Worm (Caenorhabditis elegans) whole organism, L1 larva: ENCODE measurements around the gene gpa-8.

Experiments
- C16A3.4 ChIP-seq: fragments of 150-350 bp; optimal IDR thresholded peaks from 2 replicates; lab custom pipeline; 2014; ENCODE audit warnings: missing biosample characterization, missing genetic modification characterization
- C34B4.2 ChIP-seq: sonication (generic microtip); optimal IDR thresholded peaks from 2 replicates; lab custom pipeline; 2017; ENCODE audit warnings: mild to moderate bottlenecking, missing genetic modification characterization, missing compliant biosample characterization
- F16B12.6 ChIP-seq: fragments of 150-350 bp; optimal IDR thresholded peaks from 2 replicates; lab custom pipeline; 2014; ENCODE audit warnings: missing biosample characterization, missing genetic modification characterization
- Y116A8C.19 ChIP-seq: sonication (generic microtip); optimal IDR thresholded peaks from 2 replicates; lab custom pipeline; 2016; ENCODE audit warnings: missing compliant biosample characterization, missing genetic modification characterization, borderline replicate concordance
- aly-2 ChIP-seq: fragments of 150-350 bp; optimal IDR thresholded peaks from 2 replicates; lab custom pipeline; 2014; ENCODE audit warnings: missing biosample characterization, missing genetic modification characterization
- ama-1 ChIP-seq: fragments of 150-350 bp; optimal IDR thresholded peaks from 2 replicates; lab custom pipeline; 2014
- ceh-63 ChIP-seq: fragments of 200-800 bp; sonication (Bioruptor generic); optimal IDR thresholded peaks from 2 replicates; lab custom pipeline; 2018; ENCODE audit warnings: mild to moderate bottlenecking, missing genetic modification characterization, missing compliant biosample characterization
- ceh-82 ChIP-seq, 3 experiments: fragments of 150-350 bp in 1 of 3; sonication (generic microtip) in 2 of 3; optimal IDR thresholded peaks; 2 replicates each; lab custom pipeline; 2014 to 2017; ENCODE audit warnings: missing biosample characterization in 3 of 3, missing genetic modification characterization in 3 of 3
- ceh-88 ChIP-seq: fragments of 200-800 bp; sonication (Bioruptor generic); IDR thresholded peaks from 2 replicates; pipeline ENCODE4 v1.3.6; 2022; ENCODE audit warnings: missing genetic modification characterization, missing compliant biosample characterization
- ceh-90 ChIP-seq: sonication (generic microtip); optimal IDR thresholded peaks from 2 replicates; lab custom pipeline; 2016; ENCODE audit warnings: missing genetic modification characterization, missing compliant biosample characterization
- dpl-1 ChIP-seq, 3 experiments: fragments of 150-350 bp in 2 of 3; sonication (generic microtip) in 1 of 3; optimal IDR thresholded peaks; 2 replicates each; lab custom pipeline; 2014 to 2017; ENCODE audit warnings: missing biosample characterization in 3 of 3, missing genetic modification characterization in 3 of 3, missing genetic modification reagents in 3 of 3
- dsc-1 ChIP-seq: sonication (generic microtip); optimal IDR thresholded peaks from 2 replicates; lab custom pipeline; 2016; ENCODE audit warnings: mild to moderate bottlenecking, missing genetic modification characterization, missing compliant biosample characterization
- efl-3 ChIP-seq: fragments of 200-800 bp; sonication (Bioruptor generic); optimal IDR thresholded peaks from 2 replicates; lab custom pipeline; 2018; ENCODE audit warnings: mild to moderate bottlenecking, missing genetic modification characterization, missing compliant biosample characterization
- elt-2 ChIP-seq: sonication (generic microtip); optimal IDR thresholded peaks from 2 replicates; lab custom pipeline; 2016; ENCODE audit warnings: missing genetic modification characterization, mild to moderate bottlenecking, inconsistent platforms, missing compliant biosample characterization, missing genetic modification reagents
- elt-3 ChIP-seq, 6 experiments: fragments of 150-350 bp in 1 of 6; sonication (generic microtip); optimal IDR thresholded peaks; 2 replicates each; lab custom pipeline; 2017 to 2018; ENCODE audit warnings: missing biosample characterization in 6 of 6, missing genetic modification characterization in 6 of 6, inconsistent platforms in 1 of 6
- ets-5 ChIP-seq: fragments of 200-800 bp; sonication (Bioruptor generic); IDR thresholded peaks from 2 replicates; pipeline ENCODE4 v1.3.6; 2022; ENCODE audit warnings: missing genetic modification characterization, missing compliant biosample characterization
- fkh-10 ChIP-seq: sonication (generic microtip); optimal IDR thresholded peaks from 2 replicates; lab custom pipeline; 2017; ENCODE audit warnings: missing biosample characterization, missing genetic modification reagents, missing genetic modification characterization
- fkh-4 ChIP-seq: sonication (generic microtip); optimal IDR thresholded peaks from 2 replicates; lab custom pipeline; 2016; ENCODE audit warnings: missing compliant biosample characterization, missing genetic modification characterization, borderline replicate concordance
- hlh-17 ChIP-seq: fragments of 200-800 bp; sonication (Bioruptor generic); optimal IDR thresholded peaks from 2 replicates; lab custom pipeline; 2018; ENCODE audit warnings: missing genetic modification characterization, mild to moderate bottlenecking, missing compliant biosample characterization, moderate library complexity, borderline replicate concordance
- hlh-4 ChIP-seq: sonication (generic microtip); optimal IDR thresholded peaks from 2 replicates; lab custom pipeline; 2016; ENCODE audit warnings: mild to moderate bottlenecking, missing genetic modification characterization, missing compliant biosample characterization
- isw-1 ChIP-seq: fragments of 200-800 bp; sonication (Bioruptor generic); IDR thresholded peaks from 2 replicates; pipeline ENCODE4 v1.3.6; 2022; ENCODE audit warnings: missing genetic modification characterization, missing compliant biosample characterization
- lin-13 ChIP-seq: fragments of 150-350 bp; optimal IDR thresholded peaks from 2 replicates; lab custom pipeline; 2014; ENCODE audit warnings: missing biosample characterization, missing genetic modification reagents, missing genetic modification characterization
- lin-14 ChIP-seq: fragments of 200-800 bp; sonication (Bioruptor generic); optimal IDR thresholded peaks from 2 replicates; lab custom pipeline; 2018; ENCODE audit warnings: mild to moderate bottlenecking, missing genetic modification characterization, moderate library complexity, missing compliant biosample characterization
- lin-15B ChIP-seq: fragments of 150-350 bp; sonication (generic microtip); optimal IDR thresholded peaks from 3 replicates; lab custom pipeline; 2014; ENCODE audit warnings: missing biosample characterization, missing genetic modification characterization
- lir-3 ChIP-seq: sonication (generic microtip); optimal IDR thresholded peaks from 2 replicates; lab custom pipeline; 2016; ENCODE audit warnings: mild to moderate bottlenecking, missing genetic modification characterization, moderate library complexity, missing compliant biosample characterization; ENCODE audit not compliant: poor library complexity
- lsy-2 ChIP-seq, 2 experiments: fragments of 150-350 bp; optimal IDR thresholded peaks; 2 replicates each; lab custom pipeline; 2014; ENCODE audit warnings: missing biosample characterization in 2 of 2, missing genetic modification characterization in 2 of 2
- mab-9 ChIP-seq: fragments of 200-800 bp; sonication (Bioruptor generic); IDR thresholded peaks from 2 replicates; pipeline ENCODE4 v1.3.6; 2022; ENCODE audit warnings: missing genetic modification reagents, missing genetic modification characterization, missing compliant biosample characterization
- mdl-1 ChIP-seq, 2 experiments: fragments of 150-350 bp; optimal IDR thresholded peaks; 2 replicates each; lab custom pipeline; 2014 to 2017; ENCODE audit warnings: missing biosample characterization in 2 of 2, missing genetic modification characterization in 2 of 2, inconsistent platforms in 1 of 2
- mef-2 ChIP-seq: fragments of 150-350 bp; optimal IDR thresholded peaks from 2 replicates; lab custom pipeline; 2014; ENCODE audit warnings: missing biosample characterization, missing genetic modification characterization
- nhr-11 ChIP-seq: fragments of 150-350 bp; optimal IDR thresholded peaks from 2 replicates; lab custom pipeline; 2014; ENCODE audit warnings: missing biosample characterization, missing genetic modification characterization
- nhr-12 ChIP-seq: sonication (generic microtip); optimal IDR thresholded peaks from 2 replicates; lab custom pipeline; 2017; ENCODE audit warnings: missing biosample characterization, missing genetic modification characterization
- nhr-237 ChIP-seq: fragments of 150-350 bp; optimal IDR thresholded peaks from 2 replicates; lab custom pipeline; 2014; ENCODE audit warnings: missing biosample characterization, missing genetic modification characterization
- nhr-47 ChIP-seq: sonication (generic microtip); optimal IDR thresholded peaks from 2 replicates; lab custom pipeline; 2016; ENCODE audit warnings: mild to moderate bottlenecking, missing genetic modification characterization, moderate library complexity, missing compliant biosample characterization
- nhr-76 ChIP-seq: sonication (generic microtip); optimal IDR thresholded peaks from 2 replicates; lab custom pipeline; 2017; ENCODE audit warnings: missing biosample characterization, missing genetic modification characterization
- nhr-84 ChIP-seq: sonication (generic microtip); optimal IDR thresholded peaks from 2 replicates; lab custom pipeline; 2017; ENCODE audit warnings: missing biosample characterization, missing genetic modification characterization
- nhr-85 ChIP-seq: sonication (generic microtip); peaks from one replicate; lab custom pipeline; 2016; ENCODE audit warnings: missing genetic modification characterization, inconsistent platforms, missing compliant biosample characterization
- nhr-90 ChIP-seq: sonication (generic microtip); optimal IDR thresholded peaks from 2 replicates; lab custom pipeline; 2016; ENCODE audit warnings: mild to moderate bottlenecking, missing genetic modification characterization, missing compliant biosample characterization; ENCODE audit not compliant: poor library complexity
- pax-3 ChIP-seq: fragments of 200-800 bp; sonication (Bioruptor generic); optimal IDR thresholded peaks from 2 replicates; lab custom pipeline; 2018; ENCODE audit warnings: mild to moderate bottlenecking, missing genetic modification characterization, moderate library complexity, missing compliant biosample characterization
- skn-1 ChIP-seq: fragments of 150-350 bp; optimal IDR thresholded peaks from 2 replicates; lab custom pipeline; 2014; ENCODE audit warnings: missing biosample characterization, missing genetic modification characterization
- sptf-1 ChIP-seq: fragments of 150-350 bp; optimal IDR thresholded peaks from 2 replicates; lab custom pipeline; 2014; ENCODE audit warnings: missing biosample characterization, missing genetic modification characterization
- sup-37 ChIP-seq: fragments of 200-800 bp; sonication (Bioruptor generic); optimal IDR thresholded peaks from 2 replicates; lab custom pipeline; 2018; ENCODE audit warnings: mild to moderate bottlenecking, missing genetic modification characterization, missing compliant biosample characterization
- tbx-2 ChIP-seq: sonication (generic microtip); optimal IDR thresholded peaks from 2 replicates; lab custom pipeline; 2016; ENCODE audit warnings: missing genetic modification characterization, missing compliant biosample characterization
- tlp-1 ChIP-seq: fragments of 150-350 bp; optimal IDR thresholded peaks from 2 replicates; lab custom pipeline; 2014; ENCODE audit warnings: missing biosample characterization, missing genetic modification characterization
- unc-130 ChIP-seq: fragments of 150-350 bp; optimal IDR thresholded peaks from 2 replicates; lab custom pipeline; 2017; ENCODE audit warnings: missing biosample characterization, missing genetic modification characterization, inconsistent platforms
- unc-62 ChIP-seq: fragments of 150-350 bp; optimal IDR thresholded peaks from 2 replicates; lab custom pipeline; 2014; ENCODE audit warnings: missing biosample characterization, missing genetic modification reagents, missing genetic modification characterization
- unc-98 ChIP-seq: fragments of 200-800 bp; sonication (Bioruptor generic); IDR thresholded peaks from 2 replicates; pipeline ENCODE4 v1.3.6; 2022; ENCODE audit warnings: missing genetic modification characterization, missing compliant biosample characterization
- vab-15 ChIP-seq: sonication (generic microtip); optimal IDR thresholded peaks from 2 replicates; lab custom pipeline; 2017; ENCODE audit warnings: missing genotype, mild to moderate bottlenecking, missing genetic modification characterization, missing compliant biosample characterization
- xbp-1 ChIP-seq: sonication (generic microtip); optimal IDR thresholded peaks from 2 replicates; lab custom pipeline; 2016; ENCODE audit warnings: missing genetic modification characterization, missing compliant biosample characterization
- zag-1 ChIP-seq: fragments of 150-350 bp; optimal IDR thresholded peaks from 2 replicates; lab custom pipeline; 2014; ENCODE audit warnings: missing biosample characterization, missing genetic modification characterization
- zip-4 ChIP-seq: fragments of 200-800 bp; sonication (Bioruptor generic); optimal IDR thresholded peaks from 2 replicates; lab custom pipeline; 2018; ENCODE audit warnings: mild to moderate bottlenecking, missing genetic modification characterization, moderate library complexity, missing compliant biosample characterization
- ztf-4 ChIP-seq: fragments of 150-350 bp; optimal IDR thresholded peaks from 2 replicates; lab custom pipeline; 2014; ENCODE audit warnings: missing biosample characterization, missing genetic modification characterization

gpa-8 gene

DNA sequence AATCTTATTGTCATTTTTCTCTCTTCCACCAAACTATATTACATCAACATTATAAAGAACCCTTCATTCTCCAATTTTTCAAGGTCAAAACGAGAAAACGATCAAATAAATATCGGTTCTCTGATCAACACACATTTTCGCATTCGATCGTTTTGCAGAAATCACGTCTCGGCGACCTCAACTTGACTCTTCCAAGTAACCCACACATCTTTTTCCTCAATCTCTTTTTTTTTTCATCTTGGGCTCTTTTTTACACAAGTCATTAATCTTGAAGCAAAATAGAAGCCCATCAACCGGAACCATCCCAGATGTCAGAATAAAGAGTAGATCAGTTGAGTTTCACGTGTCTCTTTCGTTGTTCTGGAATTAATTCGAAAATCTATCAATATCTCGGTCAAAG, 4.0 kb downstream of the gpa-8 start (continued):
- TF ChIP-seq elt-2 (tag; lab: Kevin White, UChicago) (no peak), vab-15 (tag; lab: Kevin White, UChicago) (no peak), sptf-1 (tag; lab: Kevin White, UChicago) (no peak), tbx-2 (tag; lab: Kevin White, UChicago) (peak; percentile 21), ceh-63 (GFP tag; lab: Kevin White, UChicago) (no peak), mef-2 (tag; lab: Kevin White, UChicago) (peak; percentile 60), xbp-1 (tag; lab: Kevin White, UChicago) (no peak), ceh-82 (tag; optimal IDR thresholded peaks at IDR 0.05; lab: Kevin White, UChicago) (no peak), lin-14 (peak; percentile 87), zip-4 (GFP tag; lab: Kevin White, UChicago) (no peak), sup-37 (GFP tag; lab: Kevin White, UChicago) (no peak), dpl-1 (GFP tag; optimal IDR thresholded peaks at IDR 0.05; lab: Kevin White, UChicago) (no peak), nhr-237 (no peak), F16B12.6 (no peak), nhr-11 (no peak), lir-3 (tag; lab: Kevin White, UChicago) (no peak), Y116A8C.19 (tag; lab: Kevin White, UChicago) (no peak), zag-1 (tag; lab: Kevin White, UChicago) (no peak), aly-2 (tag; lab: Kevin White, UChicago) (no peak), mab-9 (no peak), elt-3 (tag; optimal IDR thresholded peaks at IDR 0.05; lab: Kevin White, UChicago) (peak in 2 of 6 experiments; percentile 13 to 39), nhr-84 (tag; lab: Kevin White, UChicago) (no peak), pax-3 (tag; lab: Kevin White, UChicago) (no peak), ceh-88 (no peak), ama-1 (lab: Kevin White, UChicago) (no peak), unc-62 (no peak), hlh-17 (GFP tag; lab: Kevin White, UChicago) (no peak), nhr-12 (tag; lab: Kevin White, UChicago) (no peak), dsc-1 (peak; percentile 93), efl-3 (GFP tag; lab: Kevin White, UChicago) (no peak), hlh-4 (tag; lab: Kevin White, UChicago) (no peak), C16A3.4 (tag; lab: Kevin White, UChicago) (peak; percentile 23)
- TF ChIP-seq, all 84 proteins: peak for 22

DNA sequence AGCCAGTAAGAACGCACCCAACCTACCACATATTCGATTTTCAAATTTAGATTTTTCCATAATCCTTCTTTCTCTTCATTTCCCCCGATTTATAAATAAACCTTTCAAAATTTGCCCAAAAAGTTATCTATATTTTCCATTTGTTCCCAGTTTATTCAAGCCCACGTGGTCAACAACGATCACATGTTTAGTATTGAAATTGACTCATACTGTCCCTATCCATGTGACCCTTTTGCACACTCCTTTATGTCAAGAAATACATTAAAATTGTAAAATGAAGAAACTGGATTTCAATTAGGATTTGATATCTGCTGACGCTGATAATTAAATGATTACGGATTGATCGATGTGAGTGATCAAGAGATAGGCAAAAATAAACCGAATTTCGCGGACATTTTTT, 5.1 kb downstream of the gpa-8 start:
- TF ChIP-seq nhr-85 (tag; lab: Kevin White, UChicago) (peak; percentile 98), ztf-4 (tag; lab: Kevin White, UChicago) (no peak), ceh-90 (tag; lab: Kevin White, UChicago) (no peak), nhr-76 (tag; lab: Kevin White, UChicago) (no peak), nhr-90 (tag; lab: Kevin White, UChicago) (peak; percentile 91), isw-1 (GFP tag; lab: Robert Waterston, UW) (no peak), dpl-1 (GFP tag; optimal IDR thresholded peaks at IDR 0.05; lab: Kevin White, UChicago) (peak; percentile 31 to 51 (median 49)), C16A3.4 (tag; lab: Kevin White, UChicago) (peak; percentile 59), unc-130 (tag; lab: Kevin White, UChicago) (peak; percentile 88), C34B4.2 (tag; lab: Kevin White, UChicago) (no peak), lin-15B (tag; lab: Kevin White, UChicago) (no peak), fkh-10 (no peak), lin-14 (peak; percentile 90), ceh-82 (tag; optimal IDR thresholded peaks at IDR 0.05; lab: Kevin White, UChicago) (no peak), ceh-63 (GFP tag; lab: Kevin White, UChicago) (no peak), mdl-1 (tag; optimal IDR thresholded peaks at IDR 0.05; lab: Kevin White, UChicago) (peak in 1 of 2 experiments; percentile 91), lsy-2 (tag; optimal IDR thresholded peaks at IDR 0.05; lab: Kevin White, UChicago) (peak; percentile 66 to 69), ets-5 (GFP tag; lab: Robert Waterston, UW) (no peak), zip-4 (GFP tag; lab: Kevin White, UChicago) (no peak), hlh-4 (tag; lab: Kevin White, UChicago) (no peak), xbp-1 (tag; lab: Kevin White, UChicago) (peak; percentile 26), lin-13 (GFP tag; lab: Kevin White, UChicago) (peak; percentile 58), nhr-11 (no peak), nhr-47 (tag; lab: Kevin White, UChicago) (peak; percentile 60), skn-1 (tag; lab: Kevin White, UChicago) (peak; percentile 58), dsc-1 (no peak), tlp-1 (no peak), unc-98 (GFP tag; lab: Robert Waterston, UW) (no peak), sptf-1 (tag; lab: Kevin White, UChicago) (no peak), fkh-4 (tag; lab: Kevin White, UChicago) (no peak), pax-3 (tag; lab: Kevin White, UChicago) (peak; percentile 52), unc-62 (no peak)
